Worm (Caenorhabditis elegans) whole organism, L4 larva: ENCODE data around the gene flor-1.

Experiments
- R02D3.7 ChIP-seq: fragments of 150-350 bp; sonication (generic microtip); optimal IDR thresholded peaks from 3 replicates; lab custom pipeline; 2014; ENCODE audit warnings: missing biosample characterization, missing genetic modification characterization
- ama-1 ChIP-seq: fragments of 150-350 bp; optimal IDR thresholded peaks from 2 replicates; lab custom pipeline; 2014; ENCODE audit warnings: inconsistent platforms, mixed read lengths
- dpl-1 ChIP-seq: fragments of 150-350 bp; optimal IDR thresholded peaks from 2 replicates; lab custom pipeline; 2014; ENCODE audit warnings: missing biosample characterization, missing genetic modification reagents, missing genetic modification characterization
- lin-1 ChIP-seq: fragments of 200-800 bp; sonication (Bioruptor generic); IDR thresholded peaks from 2 replicates; pipeline ENCODE4 v1.3.6; 2022; ENCODE audit warnings: missing genetic modification reagents, missing genetic modification characterization, missing compliant biosample characterization
- lin-15B ChIP-seq: fragments of 150-350 bp; sonication (generic microtip); optimal IDR thresholded peaks from 3 replicates; lab custom pipeline; 2014; ENCODE audit warnings: missing biosample characterization, missing genetic modification characterization
- lin-39 ChIP-seq: fragments of 150-350 bp; optimal IDR thresholded peaks from 2 replicates; lab custom pipeline; 2014; ENCODE audit warnings: missing biosample characterization, missing genetic modification reagents, missing genetic modification characterization
- mxl-3 ChIP-seq: fragments of 200-800 bp; sonication (Bioruptor generic); optimal IDR thresholded peaks from 2 replicates; lab custom pipeline; 2018; ENCODE audit warnings: mild to moderate bottlenecking, missing genetic modification characterization, missing compliant biosample characterization
- nhr-10 ChIP-seq: fragments of 150-350 bp; optimal IDR thresholded peaks from 2 replicates; lab custom pipeline; 2014; ENCODE audit warnings: missing biosample characterization, missing genetic modification characterization
- nhr-11 ChIP-seq: fragments of 150-350 bp; optimal IDR thresholded peaks from 2 replicates; lab custom pipeline; 2014; ENCODE audit warnings: missing biosample characterization, missing genetic modification characterization
- nhr-42 ChIP-seq: fragments of 200-800 bp; sonication (Bioruptor generic); IDR thresholded peaks from 2 replicates; pipeline ENCODE4 v1.3.6; 2022; ENCODE audit warnings: missing genetic modification characterization, missing compliant biosample characterization
- tra-1 ChIP-seq: fragments of 200-800 bp; sonication (Bioruptor generic); IDR thresholded peaks from 2 replicates; pipeline ENCODE4 v1.3.6; 2022; ENCODE audit warnings: missing genetic modification reagents, missing genetic modification characterization, missing compliant biosample characterization
- zag-1 ChIP-seq: fragments of 150-350 bp; optimal IDR thresholded peaks from 2 replicates; lab custom pipeline; 2014; ENCODE audit warnings: missing biosample characterization, missing genetic modification characterization
- ztf-11 ChIP-seq: fragments of 150-350 bp; optimal IDR thresholded peaks from 2 replicates; lab custom pipeline; 2014; ENCODE audit warnings: missing biosample characterization, missing genetic modification characterization

DNA sequence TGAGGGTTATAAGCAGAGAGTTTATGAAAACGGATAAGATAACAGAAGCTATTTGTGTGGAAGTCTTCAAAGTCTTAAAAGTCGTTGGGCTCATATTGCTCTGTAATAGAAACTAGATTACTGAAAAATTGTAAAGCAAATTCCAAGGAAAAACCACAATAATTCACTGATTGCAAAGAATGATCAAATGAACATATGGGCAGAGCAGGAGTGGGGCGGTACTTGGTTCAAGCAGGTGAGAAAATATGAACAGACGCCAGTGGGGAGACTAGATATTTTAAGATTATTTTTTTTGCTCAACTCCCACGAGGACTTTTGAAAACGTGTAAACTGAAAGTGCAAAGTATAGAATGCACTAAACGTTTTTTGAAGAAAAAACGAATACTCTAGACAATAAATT is 13.0 kb upstream of the flor-1 start, which contains the start of gene str-171:
- no peak for TF ChIP-seq dpl-1 (GFP tag; lab: Kevin White, UChicago)
- no peak for TF ChIP-seq mxl-3
- TF ChIP-seq ama-1 = no peak
- no peak for TF ChIP-seq lin-15B (tag; lab: Kevin White, UChicago)
- TF ChIP-seq zag-1 (tag; lab: Kevin White, UChicago) = no peak
- no peak for TF ChIP-seq R02D3.7 (tag; lab: Kevin White, UChicago)
- no peak for TF ChIP-seq lin-1
- TF ChIP-seq ztf-11 (tag; lab: Kevin White, UChicago) = no peak
- no peak for TF ChIP-seq lin-39 (tag; lab: Kevin White, UChicago)
- TF ChIP-seq nhr-11 (tag; lab: Kevin White, UChicago) = no peak
- no peak for TF ChIP-seq tra-1 (GFP tag; lab: Robert Waterston, UW)
- TF ChIP-seq nhr-42 (GFP tag; lab: Robert Waterston, UW) = no peak
- no peak for TF ChIP-seq nhr-10 (tag; lab: Kevin White, UChicago)
